Fruit fly (Drosophila melanogaster): ENCODE measurements around the gene CG14669.

Gene CG14669

DNA sequence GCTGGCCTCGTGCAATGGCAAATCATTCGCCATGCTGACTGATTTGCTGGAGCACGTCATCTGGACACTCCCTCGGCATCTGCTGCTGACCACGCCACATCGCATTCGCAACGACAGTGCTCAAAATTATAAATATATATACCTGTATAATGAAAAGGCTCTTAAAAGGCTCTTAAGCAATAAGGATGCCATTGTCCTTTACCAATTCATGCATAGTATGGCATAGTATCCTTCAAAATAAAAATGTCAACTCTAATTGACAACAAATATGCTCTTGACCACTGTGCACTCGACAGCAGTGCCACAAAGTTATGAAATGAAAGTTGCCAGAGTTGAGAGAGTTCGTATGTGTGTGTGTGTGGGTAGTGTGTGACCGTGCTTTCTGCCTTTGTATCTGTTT, 7.8 kb downstream of the CG14669 start (continued):
- no peak for TF ChIP-seq ss (GFP tag; optimal IDR thresholded peaks at IDR 0.05)
- no peak for TF ChIP-seq CG10631 (GFP tag; optimal IDR thresholded peaks at IDR 0.05)
- TF ChIP-seq Hr38 (GFP tag; optimal IDR thresholded peaks at IDR 0.05): no peak
- no peak for TF ChIP-seq fkh (GFP tag; optimal IDR thresholded peaks at IDR 0.05)
- peak; percentile 35 for TF ChIP-seq CG3919 (GFP tag; optimal IDR thresholded peaks at IDR 0.05)
- peak; percentile 56 for TF ChIP-seq topi (GFP tag; optimal IDR thresholded peaks at IDR 0.05)
- TF ChIP-seq Hr39 (GFP tag; optimal IDR thresholded peaks at IDR 0.05): no peak
- TF ChIP-seq Sox14 (GFP tag; optimal IDR thresholded peaks at IDR 0.05): no peak
- TF ChIP-seq acj6 (GFP tag; optimal IDR thresholded peaks at IDR 0.05): peak; percentile 29
- TF ChIP-seq vri (GFP tag; optimal IDR thresholded peaks at IDR 0.05): no peak
- TF ChIP-seq CG6808 (GFP tag; optimal IDR thresholded peaks at IDR 0.05): no peak
- peak; percentile 16 for TF ChIP-seq Smox (GFP tag; optimal IDR thresholded peaks at IDR 0.05)
- TF ChIP-seq svp (GFP tag): no peak
- peak; percentile 31 for TF ChIP-seq CG6276 (GFP tag; optimal IDR thresholded peaks at IDR 0.05)
- no peak for TF ChIP-seq fd59A (GFP tag; optimal IDR thresholded peaks at IDR 0.05)
- no peak for TF ChIP-seq CG8319 (GFP tag; optimal IDR thresholded peaks at IDR 0.05)
- peak; percentile 48 for TF ChIP-seq CG15336 (GFP tag; IDR thresholded peaks at IDR 0.05)
- TF ChIP-seq CG31627 (GFP tag; optimal IDR thresholded peaks at IDR 0.05): no peak
- no peak for TF ChIP-seq CG6792 (GFP tag; optimal IDR thresholded peaks at IDR 0.05)
- TF ChIP-seq dsx (GFP tag; optimal IDR thresholded peaks at IDR 0.05; ENCODE audit: poor library complexity, severe bottlenecking): peak; percentile 15
- no peak for TF ChIP-seq CG16779 (tag; optimal IDR thresholded peaks at IDR 0.05)
- no peak for TF ChIP-seq CG1621 (tag; optimal IDR thresholded peaks at IDR 0.05)

DNA sequence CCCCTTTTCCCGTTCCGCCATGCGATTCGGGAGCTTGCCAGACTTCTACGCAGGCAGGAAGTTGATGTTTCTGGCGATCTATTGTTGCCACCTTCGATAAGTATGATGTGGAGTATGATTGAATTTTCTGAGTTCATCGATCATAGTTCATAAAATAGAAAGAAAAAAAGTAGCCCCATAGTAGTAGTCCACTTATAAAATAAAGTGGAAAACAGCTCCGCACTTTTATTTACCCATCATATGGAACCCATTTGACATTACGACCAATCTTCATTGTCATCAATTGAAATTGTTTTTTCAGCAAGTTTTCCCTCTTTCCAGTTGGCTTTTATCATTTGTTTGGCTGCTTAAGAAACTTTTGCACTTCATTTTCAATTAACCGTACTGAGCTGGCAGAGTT, 12.8 kb downstream of the CG14669 start, which contains the start of gene CG12147:
Gene CG12147, minus strand, starts transcription at position 101 of the 400 bp plus-strand sequence.
- TF ChIP-seq CG31627 (GFP tag; optimal IDR thresholded peaks at IDR 0.05): no peak
- no peak for TF ChIP-seq dsx (GFP tag; optimal IDR thresholded peaks at IDR 0.05; ENCODE audit: poor library complexity, severe bottlenecking)
- TF ChIP-seq pdm3 (GFP tag; optimal IDR thresholded peaks at IDR 0.05): no peak
- no peak for TF ChIP-seq Ets21C (GFP tag; optimal IDR thresholded peaks at IDR 0.05)
- TF ChIP-seq Hr38 (GFP tag; optimal IDR thresholded peaks at IDR 0.05): no peak
- no peak for TF ChIP-seq cyc (GFP tag; optimal IDR thresholded peaks at IDR 0.05)
- TF ChIP-seq CG15336 (GFP tag; IDR thresholded peaks at IDR 0.05): no peak
- no peak for TF ChIP-seq CG11762 (GFP tag; optimal IDR thresholded peaks at IDR 0.05; ENCODE audit: insufficient read depth)
- TF ChIP-seq lz (GFP tag; optimal IDR thresholded peaks at IDR 0.05): no peak
- no peak for TF ChIP-seq Blimp-1 (GFP tag; optimal IDR thresholded peaks at IDR 0.05)

DNA sequence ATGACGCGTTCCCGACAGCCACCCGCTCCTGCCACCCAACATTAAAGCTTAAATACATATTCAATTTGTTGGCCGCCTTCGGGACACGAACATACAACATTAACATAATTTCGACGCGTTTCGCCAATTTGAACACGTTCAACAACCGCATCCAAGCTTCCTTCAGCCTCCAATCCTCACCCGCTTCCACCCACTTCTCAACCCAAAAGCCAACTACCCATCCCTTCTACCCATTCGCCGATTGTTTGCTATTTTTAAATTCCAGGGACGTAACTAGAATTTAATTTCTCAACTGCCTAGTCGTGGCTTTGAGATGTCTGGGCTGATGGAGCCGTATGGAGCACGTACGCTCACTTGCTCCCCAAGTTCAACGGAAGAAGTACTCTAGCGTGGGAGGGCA, 15.5 kb downstream of the CG14669 start:
- TF ChIP-seq dsx (GFP tag; optimal IDR thresholded peaks at IDR 0.05; ENCODE audit: poor library complexity, severe bottlenecking) (no peak), CG32006 (GFP tag; optimal IDR thresholded peaks at IDR 0.05) (no peak), CG11762 (GFP tag; optimal IDR thresholded peaks at IDR 0.05; ENCODE audit: insufficient read depth) (no peak), Hr39 (GFP tag; optimal IDR thresholded peaks at IDR 0.05) (no peak), lz (GFP tag; optimal IDR thresholded peaks at IDR 0.05) (no peak), CG10631 (GFP tag; optimal IDR thresholded peaks at IDR 0.05) (no peak), cyc (GFP tag; optimal IDR thresholded peaks at IDR 0.05) (no peak), ss (GFP tag; optimal IDR thresholded peaks at IDR 0.05) (no peak), Eip75B (GFP tag; optimal IDR thresholded peaks at IDR 0.05) (no peak), CG6854 (GFP tag; optimal IDR thresholded peaks at IDR 0.05) (no peak)

DNA sequence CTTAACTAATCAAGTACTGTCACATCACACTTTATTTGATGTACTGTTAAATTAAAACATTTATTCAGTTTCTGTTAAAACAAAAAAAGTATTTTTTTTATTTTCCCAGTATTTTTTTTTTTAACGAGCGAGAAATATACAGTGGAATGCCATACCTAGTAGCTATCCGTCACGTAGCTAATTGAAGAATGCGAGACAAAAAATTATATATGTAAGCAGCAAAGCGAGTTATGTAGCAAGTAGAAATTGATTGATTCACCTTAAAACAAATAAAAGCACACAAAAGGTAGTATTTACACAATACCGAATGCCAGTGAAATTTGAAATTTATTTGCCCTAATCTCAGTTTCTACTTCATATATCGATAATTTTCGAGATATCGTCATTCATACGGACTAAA, 24.4 kb downstream of the CG14669 start:
- TF ChIP-seq pdm3 (GFP tag; optimal IDR thresholded peaks at IDR 0.05): no peak
- TF ChIP-seq Smox (GFP tag; optimal IDR thresholded peaks at IDR 0.05): no peak
- TF ChIP-seq Sox14 (GFP tag; optimal IDR thresholded peaks at IDR 0.05): peak; percentile 24
- TF ChIP-seq CG11762 (GFP tag; optimal IDR thresholded peaks at IDR 0.05; ENCODE audit: insufficient read depth): no peak
- no peak for TF ChIP-seq spab (GFP tag; optimal IDR thresholded peaks at IDR 0.05)
- TF ChIP-seq vri (GFP tag; optimal IDR thresholded peaks at IDR 0.05): no peak
- no peak for TF ChIP-seq eg (GFP tag; IDR thresholded peaks at IDR 0.05)
- no peak for TF ChIP-seq net (GFP tag; optimal IDR thresholded peaks at IDR 0.05)
- no peak for TF ChIP-seq CG8632 (GFP tag; optimal IDR thresholded peaks at IDR 0.05)
- no peak for TF ChIP-seq CG7368 (GFP tag; optimal IDR thresholded peaks at IDR 0.05)
- peak; percentile 65 for TF ChIP-seq fkh (GFP tag; optimal IDR thresholded peaks at IDR 0.05)

All from whole organism, prepupa.